Worm (Caenorhabditis elegans): ENCODE data around the gene C15C7.4.

Gene C15C7.4

ce11 chrX:3191353-3192065, 46.1 kb downstream of the C15C7.4 start:
- TF ChIP-seq K12H6.12 (tag; optimal IDR thresholded peaks at IDR 0.05) (peak; percentile 29), somi-1 (GFP tag; optimal IDR thresholded peaks at IDR 0.05) (no peak), zfh-2 (GFP tag; conservative IDR thresholded peaks at IDR 0.05) (peak; percentile 20; the same call in 1 of the 2 replicates)
